Fruit fly (Drosophila melanogaster) whole organism, embryonic: ENCODE data around the gene CG15199.

ENCODE experiments used
- Adf1 ChIP-seq: fragments of 200-800 bp; sonication (Bioruptor generic); IDR thresholded peaks from 2 replicates; pipeline ENCODE4 v1.3.6; 2022; ENCODE audit warnings: missing biosample characterization, missing genetic modification characterization
- Atf6 ChIP-seq: fragments of 200-800 bp; sonication (Bioruptor generic); IDR thresholded peaks from 2 replicates; pipeline ENCODE4 v1.3.6; 2022; ENCODE audit warnings: missing biosample characterization, missing genetic modification characterization
- CG10267 ChIP-seq: fragments of 200-800 bp; sonication (Bioruptor generic); optimal IDR thresholded peaks from 2 replicates; lab custom pipeline; 2018; ENCODE audit warnings: missing biosample characterization, mild to moderate bottlenecking, missing genetic modification characterization, moderate library complexity
- CG10366 ChIP-seq: fragments of 200-800 bp; sonication (Bioruptor generic); IDR thresholded peaks from 2 replicates; pipeline ENCODE4 v1.3.6; 2022; ENCODE audit warnings: missing biosample characterization, missing genetic modification characterization
- CG10979 ChIP-seq: fragments of 200-800 bp; sonication (Bioruptor generic); optimal IDR thresholded peaks from 2 replicates; lab custom pipeline; 2018; ENCODE audit warnings: missing biosample characterization, mild to moderate bottlenecking, missing genetic modification characterization, moderate library complexity
- CG12219 ChIP-seq: fragments of 200-800 bp; sonication (Bioruptor generic); optimal IDR thresholded peaks from 3 replicates; lab custom pipeline; 2018; ENCODE audit warnings: missing biosample characterization, mild to moderate bottlenecking, missing genetic modification characterization
- CG12299 ChIP-seq: fragments of 200-800 bp; sonication (Bioruptor generic); optimal IDR thresholded peaks from 2 replicates; lab custom pipeline; 2018; ENCODE audit warnings: missing biosample characterization, mild to moderate bottlenecking, missing genetic modification characterization
- CG12744 ChIP-seq: fragments of 200-800 bp; sonication (Bioruptor generic); optimal IDR thresholded peaks from 2 replicates; lab custom pipeline; 2016; ENCODE audit warnings: missing biosample characterization, missing genetic modification characterization
- CG12942 ChIP-seq: fragments of 200-800 bp; sonication (Bioruptor generic); optimal IDR thresholded peaks from 3 replicates; lab custom pipeline; 2016; ENCODE audit warnings: missing biosample characterization, missing genetic modification characterization
- CG15073 ChIP-seq: fragments of 200-800 bp; sonication (Bioruptor generic); optimal IDR thresholded peaks from 2 replicates; lab custom pipeline; 2016; ENCODE audit warnings: missing biosample characterization, missing genetic modification characterization
- CG16779 ChIP-seq: fragments of 200-800 bp; sonication (Bioruptor generic); IDR thresholded peaks from 2 replicates; pipeline ENCODE4 v1.3.6; 2022; ENCODE audit warnings: missing biosample characterization, missing genetic modification characterization
- CG1792 ChIP-seq: fragments of 200-800 bp; sonication (Bioruptor generic); optimal IDR thresholded peaks from 2 replicates; lab custom pipeline; 2016; ENCODE audit warnings: missing biosample characterization, missing genetic modification characterization
- CG18011 ChIP-seq: fragments of 200-800 bp; sonication (Bioruptor generic); optimal IDR thresholded peaks from 2 replicates; lab custom pipeline; 2017; ENCODE audit warnings: missing biosample characterization, missing genetic modification characterization, mild to moderate bottlenecking, moderate library complexity, missing genotype
- CG18619 ChIP-seq: fragments of 200-800 bp; sonication (Bioruptor generic); optimal IDR thresholded peaks from 3 replicates; lab custom pipeline; 2017; ENCODE audit warnings: missing biosample characterization, mild to moderate bottlenecking, missing genetic modification characterization
- CG2712 ChIP-seq: fragments of 200-800 bp; optimal IDR thresholded peaks from 3 replicates; lab custom pipeline; 2019; ENCODE audit warnings: missing biosample characterization, mild to moderate bottlenecking, missing genetic modification characterization, moderate library complexity
- CG4424 ChIP-seq: fragments of 200-800 bp; sonication (Bioruptor generic); optimal IDR thresholded peaks from 3 replicates; lab custom pipeline; 2016; ENCODE audit warnings: missing biosample characterization, missing genetic modification characterization
- CG6854 ChIP-seq: fragments of 200-800 bp; sonication (Bioruptor generic); optimal IDR thresholded peaks from 3 replicates; lab custom pipeline; 2017; ENCODE audit warnings: missing biosample characterization, mild to moderate bottlenecking, missing genetic modification characterization
- CG8478 ChIP-seq: fragments of >200 bp; optimal IDR thresholded peaks from 2 replicates; lab custom pipeline; 2018
- D19A ChIP-seq: fragments of 200-800 bp; optimal IDR thresholded peaks from 3 replicates; lab custom pipeline; 2019; ENCODE audit warnings: missing biosample characterization, mild to moderate bottlenecking, missing genetic modification characterization, moderate library complexity
- Dip2 ChIP-seq: fragments of 200-800 bp; sonication (Bioruptor generic); IDR thresholded peaks from 2 replicates; pipeline ENCODE4 v1.3.6; 2022; ENCODE audit warnings: missing biosample characterization, missing genetic modification characterization
- Doc2 ChIP-seq: fragments of 200-800 bp; sonication (Bioruptor generic); IDR thresholded peaks from 2 replicates; pipeline ENCODE4 v1.3.6; 2022; ENCODE audit warnings: missing biosample characterization, missing genetic modification characterization
- GATAe ChIP-seq: fragments of 200-800 bp; sonication (Bioruptor generic); conservative IDR thresholded peaks from 2 replicates; pipeline ENCODE4 v1.3.6; 2022; ENCODE audit warnings: missing biosample characterization, missing genetic modification characterization
- HmgD ChIP-seq: fragments of 200-800 bp; sonication (Bioruptor generic); optimal IDR thresholded peaks from 3 replicates; lab custom pipeline; 2016; ENCODE audit warnings: missing biosample characterization, missing genetic modification characterization
- Hsf ChIP-seq: fragments of 200-800 bp; sonication (Bioruptor generic); optimal IDR thresholded peaks from 3 replicates; lab custom pipeline; 2016; ENCODE audit warnings: missing biosample characterization, missing genetic modification characterization
- Mad ChIP-seq: fragments of 200-800 bp; sonication (Bioruptor generic); optimal IDR thresholded peaks from 2 replicates; lab custom pipeline; 2016; ENCODE audit warnings: missing biosample characterization, missing genetic modification characterization
- Opbp ChIP-seq: fragments of 200-800 bp; sonication (Bioruptor generic); IDR thresholded peaks from 3 replicates; pipeline ENCODE4 v1.3.6; 2022; ENCODE audit warnings: missing biosample characterization, missing genetic modification characterization; ENCODE audit not compliant: partially characterized antibody
- Side ChIP-seq: fragments of 200-800 bp; sonication (Bioruptor generic); optimal IDR thresholded peaks from 2 replicates; lab custom pipeline; 2016; ENCODE audit warnings: missing biosample characterization, missing genetic modification characterization
- amos ChIP-seq: fragments of 200-800 bp; sonication (Bioruptor generic); IDR thresholded peaks from 2 replicates; pipeline ENCODE4 v1.3.6; 2022; ENCODE audit warnings: missing biosample characterization, missing genetic modification characterization; ENCODE audit not compliant: partially characterized antibody
- chm ChIP-seq: fragments of 200-800 bp; sonication (Bioruptor generic); IDR thresholded peaks from 2 replicates; pipeline ENCODE4 v1.3.6; 2022; ENCODE audit warnings: missing biosample characterization, missing genetic modification characterization
- crol ChIP-seq: fragments of 200-800 bp; sonication (Bioruptor generic); IDR thresholded peaks from 2 replicates; pipeline ENCODE4 v1.3.6; 2022; ENCODE audit warnings: missing biosample characterization, missing genetic modification characterization
- cwo ChIP-seq: fragments of 200-800 bp; sonication (Bioruptor generic); optimal IDR thresholded peaks from 3 replicates; lab custom pipeline; 2017; ENCODE audit warnings: missing biosample characterization, missing genetic modification characterization, mild to moderate bottlenecking, moderate library complexity, missing genetic modification reagents
- dm ChIP-seq: fragments of 200-800 bp; sonication (Bioruptor generic); optimal IDR thresholded peaks from 3 replicates; lab custom pipeline; 2016; ENCODE audit warnings: missing biosample characterization, missing genetic modification characterization
- eve ChIP-seq, 2 experiments: fragments of >200 bp; optimal IDR thresholded peaks; 2 replicates each; lab custom pipeline; 2017; ENCODE audit warnings: missing biosample characterization in 2 of 2, missing genetic modification characterization in 2 of 2
- gcm ChIP-seq: fragments of 200-800 bp; sonication (Bioruptor generic); optimal IDR thresholded peaks from 2 replicates; lab custom pipeline; 2019; ENCODE audit warnings: missing biosample characterization, mild to moderate bottlenecking, missing genetic modification characterization, moderate library complexity
- gt ChIP-seq: fragments of 200-800 bp; sonication (Bioruptor generic); IDR thresholded peaks from 2 replicates; pipeline ENCODE4 v1.3.6; 2022; ENCODE audit warnings: missing biosample characterization, missing genetic modification characterization
- ham ChIP-seq: fragments of 200-800 bp; sonication (Bioruptor generic); IDR thresholded peaks from 2 replicates; pipeline ENCODE4 v1.3.6; 2022; ENCODE audit warnings: missing biosample characterization, missing genetic modification characterization
- luna ChIP-seq: fragments of 200-800 bp; sonication (Bioruptor generic); optimal IDR thresholded peaks from 2 replicates; lab custom pipeline; 2016; ENCODE audit warnings: missing biosample characterization, missing genetic modification characterization
- mirr ChIP-seq: fragments of 200-800 bp; sonication (Bioruptor generic); optimal IDR thresholded peaks from 3 replicates; lab custom pipeline; 2018; ENCODE audit warnings: missing biosample characterization, mild to moderate bottlenecking, missing genetic modification characterization
- oc ChIP-seq: fragments of 200-800 bp; sonication (Bioruptor generic); optimal IDR thresholded peaks from 2 replicates; lab custom pipeline; 2018; ENCODE audit warnings: missing biosample characterization, mild to moderate bottlenecking, missing genetic modification characterization, moderate library complexity
- pfk ChIP-seq: fragments of 200-800 bp; sonication (Bioruptor generic); optimal IDR thresholded peaks from 2 replicates; lab custom pipeline; 2018; ENCODE audit warnings: missing biosample characterization, mild to moderate bottlenecking, missing genetic modification characterization, moderate library complexity
- pnt ChIP-seq: fragments of 200-800 bp; sonication (Bioruptor generic); optimal IDR thresholded peaks from 3 replicates; lab custom pipeline; 2016; ENCODE audit warnings: missing biosample characterization, missing genetic modification characterization
- ranshi ChIP-seq: fragments of 200-800 bp; sonication (Bioruptor generic); IDR thresholded peaks from 2 replicates; pipeline ENCODE4 v1.3.6; 2022; ENCODE audit warnings: missing biosample characterization, missing genetic modification characterization
- schlank ChIP-seq: fragments of 200-800 bp; sonication (Bioruptor generic); optimal IDR thresholded peaks from 2 replicates; lab custom pipeline; 2018; ENCODE audit warnings: missing biosample characterization, mild to moderate bottlenecking, missing genetic modification characterization
- slp2 ChIP-seq: fragments of 200-800 bp; sonication (Bioruptor generic); optimal IDR thresholded peaks from 2 replicates; lab custom pipeline; 2016; ENCODE audit warnings: missing biosample characterization, missing genetic modification characterization
- so ChIP-seq: fragments of 200-800 bp; sonication (Bioruptor generic); IDR thresholded peaks from 3 replicates; pipeline ENCODE4 v1.3.6; 2022; ENCODE audit warnings: missing biosample characterization, missing genetic modification characterization
- sug ChIP-seq: fragments of 200-800 bp; optimal IDR thresholded peaks from 2 replicates; lab custom pipeline; 2019; ENCODE audit warnings: missing biosample characterization, mild to moderate bottlenecking, missing genetic modification characterization, moderate library complexity
- ttk ChIP-seq: fragments of 200-800 bp; sonication (Bioruptor generic); IDR thresholded peaks from 2 replicates; pipeline ENCODE4 v2.1.2; 2022; ENCODE audit warnings: missing biosample characterization, missing genetic modification characterization
- usp ChIP-seq: fragments of >200 bp; optimal IDR thresholded peaks from 2 replicates; lab custom pipeline; 2017; ENCODE audit warnings: missing biosample characterization, missing genetic modification characterization

CG15199 gene

DNA sequence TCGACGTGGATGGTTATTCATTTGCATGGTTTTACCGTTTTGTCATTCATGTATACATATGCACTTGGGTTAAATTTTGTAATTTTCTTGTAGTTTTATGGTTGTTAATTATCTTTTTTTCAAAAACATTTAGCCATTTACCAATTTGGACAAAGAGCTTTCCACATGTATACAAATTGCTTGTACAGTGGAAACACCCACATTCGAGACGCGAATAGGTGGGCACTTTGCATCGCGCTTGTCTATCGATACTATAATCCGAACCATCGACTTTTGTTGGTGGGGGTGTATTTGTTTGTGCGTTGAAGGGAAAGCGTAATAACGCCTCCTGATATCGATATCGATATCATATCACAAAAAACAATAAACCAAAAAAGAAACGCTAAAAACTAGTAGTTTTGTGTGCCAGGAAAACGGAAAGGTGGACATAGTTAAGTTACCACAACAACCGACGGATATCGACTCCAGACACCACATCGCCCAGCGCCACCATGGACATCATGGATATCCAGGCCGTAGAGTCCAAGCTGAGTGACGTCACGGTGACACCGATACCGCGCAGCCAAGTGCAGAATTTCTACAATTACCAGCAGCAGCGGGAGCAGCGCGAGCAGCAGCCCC lies 4.0 kb downstream of the CG15199 start, which contains the start of gene CDK2AP1 (continued):
- no peak for TF ChIP-seq ham (GFP tag; lab: Robert Waterston, UW)

DNA sequence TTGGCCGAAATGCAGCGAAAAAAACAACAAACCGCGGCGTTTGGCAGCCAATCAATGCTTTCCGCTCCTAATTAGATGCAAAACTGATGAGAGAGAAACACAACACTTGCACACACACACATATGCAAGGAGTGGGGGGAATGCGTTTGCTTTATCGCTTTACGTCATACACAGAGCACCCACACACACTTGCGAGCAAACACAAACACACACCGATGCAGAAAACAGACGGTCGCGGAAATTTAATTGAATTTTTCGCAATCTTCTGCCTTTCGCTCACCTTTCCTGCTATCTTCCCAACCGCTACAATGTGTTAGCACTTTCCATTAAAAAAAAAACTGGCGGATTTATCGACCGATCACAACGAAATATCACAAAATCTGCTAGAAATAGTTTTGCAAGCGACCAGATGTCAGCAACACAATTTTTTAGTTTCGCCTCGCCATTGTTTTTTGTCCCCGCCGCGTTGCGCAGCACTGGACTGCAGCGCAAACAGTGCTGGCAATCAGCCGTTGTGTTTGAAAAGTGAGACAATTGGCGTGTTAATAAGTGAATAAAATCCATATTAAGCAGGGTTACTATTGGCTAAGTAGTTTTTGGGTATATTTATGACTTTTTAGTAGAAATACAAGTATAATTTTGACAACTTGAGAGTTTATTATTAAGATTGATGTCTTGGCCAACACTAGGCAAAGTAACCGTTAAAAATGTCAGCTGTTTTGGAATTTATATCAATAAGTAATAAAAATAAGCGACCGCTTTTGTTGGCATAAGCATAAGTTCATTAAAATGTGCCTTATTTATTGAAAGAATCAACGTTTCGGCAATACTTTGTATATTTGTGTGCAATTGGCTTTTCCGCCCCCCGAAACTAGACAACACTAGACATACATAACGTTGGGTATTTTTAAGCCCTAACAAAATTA lies 4.8 kb downstream of the CG15199 start, which contains the start of gene Klp10A:
Gene Klp10A (minus strand): TSS at position 532 of the 926 bp plus-strand sequence.
- TF ChIP-seq CG12744 (GFP tag; lab: Kevin White, UChicago), result no peak
- no peak for TF ChIP-seq ranshi (GFP tag; lab: Robert Waterston, UW)
- TF ChIP-seq Adf1 (GFP tag; lab: Robert Waterston, UW), result no peak
- TF ChIP-seq CG1792 (GFP tag; lab: Kevin White, UChicago), result no peak
- TF ChIP-seq CG15073 (GFP tag; lab: Kevin White, UChicago), result no peak
- TF ChIP-seq Atf6 (GFP tag; lab: Robert Waterston, UW), result no peak
- no peak for TF ChIP-seq pnt (GFP tag; lab: Kevin White, UChicago)
- no peak for TF ChIP-seq slp2 (GFP tag; lab: Kevin White, UChicago)
- no peak for TF ChIP-seq Doc2 (GFP tag; lab: Robert Waterston, UW)
- TF ChIP-seq CG6854, result no peak
- TF ChIP-seq dm, result peak; percentile 0
- no peak for TF ChIP-seq CG10366 (GFP tag; lab: Robert Waterston, UW)
- TF ChIP-seq Dip2, result no peak
- TF ChIP-seq ttk, result no peak
- no peak for TF ChIP-seq amos (GFP tag; lab: Robert Waterston, UW)
- TF ChIP-seq gcm (GFP tag; lab: Kevin White, UChicago), result no peak
- TF ChIP-seq CG12219 (GFP tag; lab: Kevin White, UChicago), result no peak
- peak; percentile 87 for TF ChIP-seq CG10267
- no peak for TF ChIP-seq GATAe (GFP tag; lab: Robert Waterston, UW)
- no peak for TF ChIP-seq Hsf
- no peak for TF ChIP-seq pfk
- TF ChIP-seq mirr, result no peak
- no peak for TF ChIP-seq HmgD (GFP tag; lab: Kevin White, UChicago)
- TF ChIP-seq Side (GFP tag; lab: Kevin White, UChicago), result peak; percentile 18
- TF ChIP-seq schlank (tag; lab: Kevin White, UChicago), result no peak
- no peak for TF ChIP-seq oc (tag; lab: Kevin White, UChicago)
- TF ChIP-seq CG4424 (GFP tag; lab: Kevin White, UChicago), result peak; percentile 14
- no peak for TF ChIP-seq luna (GFP tag; lab: Kevin White, UChicago)
- no peak for TF ChIP-seq gt (GFP tag; lab: Robert Waterston, UW)
- no peak for TF ChIP-seq Mad (GFP tag; lab: Kevin White, UChicago)
- TF ChIP-seq D19A, result no peak
- no peak for TF ChIP-seq sug (tag; lab: Kevin White, UChicago)
- no peak for TF ChIP-seq usp
- TF ChIP-seq CG2712 (tag; lab: Kevin White, UChicago), result no peak
- TF ChIP-seq CG12942 (GFP tag; lab: Kevin White, UChicago), result no peak
- no peak for TF ChIP-seq so (GFP tag; lab: Robert Waterston, UW)
- no peak for TF ChIP-seq CG10979 (tag; lab: Kevin White, UChicago)
- no peak for TF ChIP-seq chm (GFP tag; lab: Robert Waterston, UW)
- TF ChIP-seq CG8478 (lab: Kevin White, UChicago), result peak; percentile 75
- TF ChIP-seq Opbp (GFP tag; lab: Robert Waterston, UW), result no peak
- no peak for TF ChIP-seq CG18619
- TF ChIP-seq eve (GFP tag; optimal IDR thresholded peaks at IDR 0.05; lab: Kevin White, UChicago), result no peak
- TF ChIP-seq cwo (GFP tag; lab: Kevin White, UChicago), result no peak
- TF ChIP-seq CG12299 (tag; lab: Kevin White, UChicago), result no peak
- TF ChIP-seq crol (GFP tag; lab: Robert Waterston, UW), result no peak
- no peak for TF ChIP-seq CG18011 (GFP tag; lab: Kevin White, UChicago)
- no peak for TF ChIP-seq CG16779 (GFP tag; lab: Robert Waterston, UW)
